Worm (Caenorhabditis elegans) whole organism, midembryonic: Measurements from ENCODE around the gene F09D12.2.

Experiments
- tab-1 ChIP-seq: fragments of 200-800 bp; sonication (Bioruptor generic); IDR thresholded peaks from 2 replicates; pipeline ENCODE4 v1.3.6; 2022; ENCODE audit warnings: missing genetic modification characterization, missing compliant biosample characterization
- ztf-23 ChIP-seq: fragments of 200-800 bp; sonication (Bioruptor generic); IDR thresholded peaks from 2 replicates; pipeline ENCODE4 v1.3.6; 2022; ENCODE audit warnings: missing genetic modification reagents, missing genetic modification characterization, missing compliant biosample characterization

DNA sequence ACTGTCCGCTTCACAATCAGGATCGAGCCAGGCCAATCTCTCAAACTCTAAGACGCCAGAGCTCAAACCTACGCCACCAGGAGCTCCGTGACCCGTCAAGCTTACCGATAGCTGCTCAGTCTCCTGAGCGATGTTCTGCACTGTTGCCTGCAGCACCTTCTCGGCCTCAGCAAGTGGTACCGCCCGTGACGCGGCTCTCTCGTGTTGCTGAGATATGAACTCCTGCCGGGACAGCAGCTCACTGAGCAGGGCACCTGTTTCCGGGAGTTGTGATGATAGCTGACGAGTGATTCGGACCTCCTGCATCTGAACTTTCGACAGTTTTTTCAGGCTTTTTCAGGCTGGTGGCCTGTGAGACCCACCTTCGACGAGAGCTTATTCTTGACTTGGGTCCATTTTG lies 45.9 kb downstream of the F09D12.2 start:
- TF ChIP-seq tab-1 (GFP tag; lab: Robert Waterston, UW) (no peak), ztf-23 (GFP tag; lab: Robert Waterston, UW) (no peak)
